Worm (Caenorhabditis elegans): Measurements from ENCODE around the gene F26F4.6.

F26F4.6 gene

ce11 chrIII:4930154-4930679 lies 36.8 kb upstream of the F26F4.6 start, which contains the start of gene set-2 (continued):
- TF ChIP-seq B0019.2 (GFP tag; conservative IDR thresholded peaks at IDR 0.05): peak; percentile 72
- TF ChIP-seq madf-10 (tag; optimal IDR thresholded peaks at IDR 0.05): peak; percentile 55
- no peak for TF ChIP-seq ztf-3 (GFP tag; optimal IDR thresholded peaks at IDR 0.05)
- no peak for TF ChIP-seq tbx-9 (tag; optimal IDR thresholded peaks at IDR 0.05; ENCODE audit: borderline replicate concordance)
- 0 out of 2 replicates have a peak, but pooled peaks have one; percentile 30 for TF ChIP-seq zfh-2 (GFP tag; conservative IDR thresholded peaks at IDR 0.05)
- TF ChIP-seq lir-1 (GFP tag; conservative IDR thresholded peaks at IDR 0.05): peak; percentile 84
- peak; percentile 82 for TF ChIP-seq ceh-91 (GFP tag; IDR thresholded peaks at IDR 0.05)
- no peak for TF ChIP-seq somi-1 (GFP tag; optimal IDR thresholded peaks at IDR 0.05)
- peak; percentile 76 for TF ChIP-seq nfyb-1 (GFP tag; IDR thresholded peaks at IDR 0.05)
- TF ChIP-seq B0035.1 (tag; optimal IDR thresholded peaks at IDR 0.05): no peak
- no peak for TF ChIP-seq nhr-120 (GFP tag; IDR thresholded peaks at IDR 0.05)
- no peak for TF ChIP-seq hlh-26 (GFP tag; conservative IDR thresholded peaks at IDR 0.05)
- no peak for TF ChIP-seq T07F8.4 (tag; optimal IDR thresholded peaks at IDR 0.05)
- TF ChIP-seq cebp-1 (GFP tag; IDR thresholded peaks at IDR 0.05): no peak
- peak; percentile 67 for TF ChIP-seq cebp-1 (tag; optimal IDR thresholded peaks at IDR 0.05)
- TF ChIP-seq zim-3 (tag; optimal IDR thresholded peaks at IDR 0.05): no peak
- TF ChIP-seq ccch-3 (GFP tag; optimal IDR thresholded peaks at IDR 0.05): no peak
- no peak for TF ChIP-seq F57A8.1 (GFP tag; optimal IDR thresholded peaks at IDR 0.05)
- no peak for TF ChIP-seq F23B12.7 (tag; optimal IDR thresholded peaks at IDR 0.05; ENCODE audit: insufficient read depth)
- TF ChIP-seq F49E8.2 (tag; optimal IDR thresholded peaks at IDR 0.05; ENCODE audit: insufficient read depth): no peak
- no peak for TF ChIP-seq Y56A3A.18 (GFP tag; IDR thresholded peaks at IDR 0.05)
- peak; percentile 63 for TF ChIP-seq B0336.3 (GFP tag; IDR thresholded peaks at IDR 0.05)
- TF ChIP-seq dox-1 (GFP tag; IDR thresholded peaks at IDR 0.05): peak; percentile 90
- TF ChIP-seq ztf-28 (GFP tag; IDR thresholded peaks at IDR 0.05): peak; percentile 81; the same call in 1 of the 2 replicates
- TF ChIP-seq F39B2.1 (GFP tag; IDR thresholded peaks at IDR 0.05): peak; percentile 81; the same call in 1 of the 2 replicates
- peak; percentile 89 for TF ChIP-seq madf-3 (GFP tag; IDR thresholded peaks at IDR 0.05)
- TF ChIP-seq B0261.1 (tag; optimal IDR thresholded peaks at IDR 0.05): no peak
- TF ChIP-seq F57C9.4 (tag; optimal IDR thresholded peaks at IDR 0.05): no peak
- TF ChIP-seq ztf-22 (GFP tag; optimal IDR thresholded peaks at IDR 0.05): no peak
- TF ChIP-seq F22D6.2 (tag; optimal IDR thresholded peaks at IDR 0.05): peak; percentile 43
- no peak for TF ChIP-seq ztf-6 (GFP tag; IDR thresholded peaks at IDR 0.05)
- 0 out of 2 replicates have a peak, but pooled peaks have one; percentile 39 for TF ChIP-seq lin-26 (GFP tag; IDR thresholded peaks at IDR 0.05)
- peak; percentile 28 for TF ChIP-seq lin-40 (tag; optimal IDR thresholded peaks at IDR 0.05)
- TF ChIP-seq hrde-1 (tag; optimal IDR thresholded peaks at IDR 0.05; ENCODE audit: borderline replicate concordance): peak; percentile 45
- peak; percentile 40 for TF ChIP-seq snpc-1.1 (tag; optimal IDR thresholded peaks at IDR 0.05; ENCODE audit: insufficient read depth)
- no peak for TF ChIP-seq F55B11.4 (tag; optimal IDR thresholded peaks at IDR 0.05; ENCODE audit: borderline replicate concordance, insufficient read depth)
- 0 out of 2 replicates have a peak, but pooled peaks have one; percentile 79 for TF ChIP-seq bed-1 (GFP tag; IDR thresholded peaks at IDR 0.05)
- no peak for TF ChIP-seq cebp-2 (GFP tag; IDR thresholded peaks at IDR 0.05)
- peak; percentile 59; the same call in 1 of the 2 replicates for TF ChIP-seq C17E4.6 (GFP tag; IDR thresholded peaks at IDR 0.05)
- TF ChIP-seq efl-1 (GFP tag; optimal IDR thresholded peaks at IDR 0.05): peak; percentile 92
- TF ChIP-seq lsl-1 (GFP tag; optimal IDR thresholded peaks at IDR 0.05): peak; percentile 75
- no peak for TF ChIP-seq mes-4 (tag; optimal IDR thresholded peaks at IDR 0.05)
- TF ChIP-seq attf-5 (GFP tag; optimal IDR thresholded peaks at IDR 0.05): peak; percentile 91
- no peak for TF ChIP-seq F37B4.10 (GFP tag; IDR thresholded peaks at IDR 0.05)
- TF ChIP-seq sptf-2 (GFP tag; optimal IDR thresholded peaks at IDR 0.05): peak; percentile 84
- peak; percentile 76 for TF ChIP-seq F33H1.4 (GFP tag; IDR thresholded peaks at IDR 0.05)
- no peak for TF ChIP-seq die-1 (tag; optimal IDR thresholded peaks at IDR 0.05)
